Worm (Caenorhabditis elegans) whole organism, L2 larva: ENCODE measurements around the gene otub-4.
"Not testable (repeated sequence)": the region's sequence is repeated elsewhere in the genome, so short reads cannot be mapped to it uniquely, and the experiment has no call there.

Source experiments
- C34F6.9 ChIP-seq: fragments of 150-350 bp; optimal IDR thresholded peaks from 2 replicates; lab custom pipeline; 2014; ENCODE audit warnings: missing biosample characterization, missing genetic modification characterization
- F13H6.1 ChIP-seq: sonication (generic microtip); optimal IDR thresholded peaks from 2 replicates; lab custom pipeline; 2016; ENCODE audit warnings: missing genetic modification characterization, missing compliant biosample characterization
- Y55F3AM.14 ChIP-seq: fragments of 200-800 bp; sonication (Bioruptor generic); optimal IDR thresholded peaks from 2 replicates; lab custom pipeline; 2018; ENCODE audit warnings: mild to moderate bottlenecking, missing genetic modification characterization, missing compliant biosample characterization
- ZK546.5 ChIP-seq: sonication (generic microtip); optimal IDR thresholded peaks from 2 replicates; lab custom pipeline; 2017; ENCODE audit warnings: missing biosample characterization, missing genetic modification characterization
- alr-1 ChIP-seq: fragments of 150-350 bp; optimal IDR thresholded peaks from 2 replicates; lab custom pipeline; 2014; ENCODE audit warnings: missing biosample characterization, missing genetic modification characterization
- aly-2 ChIP-seq: fragments of 150-350 bp; optimal IDR thresholded peaks from 2 replicates; lab custom pipeline; 2014; ENCODE audit warnings: missing biosample characterization, missing genetic modification characterization
- ama-1 ChIP-seq: fragments of 150-350 bp; optimal IDR thresholded peaks from 2 replicates; lab custom pipeline; 2018; ENCODE audit warnings: inconsistent platforms
- blmp-1 ChIP-seq: sonication (generic microtip); optimal IDR thresholded peaks from 2 replicates; lab custom pipeline; 2017; ENCODE audit warnings: missing genetic modification characterization, mild to moderate bottlenecking, missing compliant biosample characterization, antibody characterized with exemption, moderate library complexity; ENCODE audit not compliant: insufficient read depth
- crh-2 ChIP-seq: sonication (generic microtip); optimal IDR thresholded peaks from 2 replicates; lab custom pipeline; 2017; ENCODE audit warnings: missing biosample characterization, missing genetic modification characterization
- dmd-4 ChIP-seq: sonication (generic microtip); optimal IDR thresholded peaks from 2 replicates; lab custom pipeline; 2017; ENCODE audit warnings: missing biosample characterization, missing genetic modification characterization
- egl-27 ChIP-seq: sonication (generic microtip); optimal IDR thresholded peaks from 3 replicates; lab custom pipeline; 2017; ENCODE audit warnings: missing biosample characterization, missing genetic modification reagents, missing genetic modification characterization
- elt-1 ChIP-seq: fragments of 150-350 bp; optimal IDR thresholded peaks from 2 replicates; lab custom pipeline; 2014; ENCODE audit warnings: missing biosample characterization, missing genetic modification characterization
- elt-3 ChIP-seq: sonication (generic microtip); optimal IDR thresholded peaks from 2 replicates; lab custom pipeline; 2017; ENCODE audit warnings: missing biosample characterization, missing genetic modification characterization
- gmeb-1 ChIP-seq: fragments of 150-350 bp; optimal IDR thresholded peaks from 2 replicates; lab custom pipeline; 2014; ENCODE audit warnings: missing biosample characterization, missing genetic modification characterization
- lin-13 ChIP-seq: fragments of 150-350 bp; optimal IDR thresholded peaks from 2 replicates; lab custom pipeline; 2014; ENCODE audit warnings: missing biosample characterization, missing genetic modification reagents, missing genetic modification characterization
- lsy-2 ChIP-seq, 2 experiments: fragments of 150-350 bp in 1 of 2; sonication (generic microtip) in 1 of 2; optimal IDR thresholded peaks; 2 replicates each; lab custom pipeline; 2014 to 2017; ENCODE audit warnings: missing biosample characterization in 2 of 2, missing genetic modification characterization in 2 of 2
- mab-5 ChIP-seq: fragments of 150-350 bp; optimal IDR thresholded peaks from 2 replicates; lab custom pipeline; 2014; ENCODE audit warnings: missing biosample characterization, missing genetic modification characterization
- mdl-1 ChIP-seq, 2 experiments: fragments of 150-350 bp in 1 of 2; sonication (generic microtip) in 1 of 2; optimal IDR thresholded peaks; 2 replicates each; lab custom pipeline; 2017; ENCODE audit warnings: missing biosample characterization in 2 of 2, missing genetic modification characterization in 2 of 2
- nhr-10 ChIP-seq: sonication (generic microtip); optimal IDR thresholded peaks from 2 replicates; lab custom pipeline; 2017; ENCODE audit warnings: missing biosample characterization, missing genetic modification characterization
- nhr-12 ChIP-seq: fragments of 150-350 bp; optimal IDR thresholded peaks from 2 replicates; lab custom pipeline; 2014; ENCODE audit warnings: missing biosample characterization, missing genetic modification characterization
- nhr-129 ChIP-seq: fragments of 150-350 bp; optimal IDR thresholded peaks from 2 replicates; lab custom pipeline; 2014; ENCODE audit warnings: missing biosample characterization, missing genetic modification characterization
- nhr-21 ChIP-seq: fragments of 150-350 bp; optimal IDR thresholded peaks from 2 replicates; lab custom pipeline; 2014; ENCODE audit warnings: missing biosample characterization, missing genetic modification characterization
- nhr-237 ChIP-seq: fragments of 150-350 bp; optimal IDR thresholded peaks from 2 replicates; lab custom pipeline; 2014; ENCODE audit warnings: missing biosample characterization, missing genetic modification characterization
- peb-1 ChIP-seq: fragments of 150-350 bp; optimal IDR thresholded peaks from 2 replicates; lab custom pipeline; 2014; ENCODE audit warnings: missing biosample characterization, missing genetic modification characterization
- sem-4 ChIP-seq: fragments of 150-350 bp; optimal IDR thresholded peaks from 2 replicates; lab custom pipeline; 2014; ENCODE audit warnings: missing biosample characterization, missing genetic modification reagents, missing genetic modification characterization
- skn-1 ChIP-seq: sonication (generic microtip); optimal IDR thresholded peaks from 2 replicates; lab custom pipeline; 2017; ENCODE audit warnings: missing biosample characterization, missing genetic modification characterization
- sma-3 ChIP-seq: sonication (generic microtip); optimal IDR thresholded peaks from 2 replicates; lab custom pipeline; 2016; ENCODE audit warnings: missing genetic modification reagents, missing genetic modification characterization, missing compliant biosample characterization
- sma-9 ChIP-seq, 2 experiments: fragments of 150-350 bp in 1 of 2; sonication (generic microtip) in 1 of 2; optimal IDR thresholded peaks; 2 replicates each; lab custom pipeline; 2014 to 2016; ENCODE audit warnings: missing genetic modification characterization in 2 of 2, mild to moderate bottlenecking in 1 of 2, missing biosample characterization in 1 of 2, missing compliant biosample characterization in 1 of 2, missing genetic modification reagents in 1 of 2, moderate library complexity in 1 of 2
- snpc-4 ChIP-seq: fragments of 150-350 bp; optimal IDR thresholded peaks from 2 replicates; lab custom pipeline; 2014; ENCODE audit warnings: missing biosample characterization, missing genetic modification characterization
- unc-39 ChIP-seq: fragments of 150-350 bp; optimal IDR thresholded peaks from 2 replicates; lab custom pipeline; 2014; ENCODE audit warnings: missing biosample characterization, missing genetic modification characterization
- unc-55 ChIP-seq: fragments of 150-350 bp; sonication (generic microtip); optimal IDR thresholded peaks from 3 replicates; lab custom pipeline; 2014; ENCODE audit warnings: missing biosample characterization, missing genetic modification reagents, missing genetic modification characterization
- unc-62 ChIP-seq: fragments of 150-350 bp; optimal IDR thresholded peaks from 2 replicates; lab custom pipeline; 2014; ENCODE audit warnings: missing biosample characterization, missing genetic modification reagents, missing genetic modification characterization
- zag-1 ChIP-seq: fragments of 150-350 bp; optimal IDR thresholded peaks from 2 replicates; lab custom pipeline; 2014; ENCODE audit warnings: missing biosample characterization, missing genetic modification characterization
- ztf-1 ChIP-seq: fragments of 200-800 bp; sonication (Bioruptor generic); conservative IDR thresholded peaks from 2 replicates; pipeline ENCODE4 v1.3.6; 2022; ENCODE audit warnings: missing genetic modification characterization, missing compliant biosample characterization

The otub-4 gene

ce11 chrIV:3338176-3338575, 39.8 kb downstream of the otub-4 start:
- no peak for TF ChIP-seq C34F6.9 (tag; lab: Kevin White, UChicago)
- no peak for TF ChIP-seq aly-2
- TF ChIP-seq blmp-1 (tag; lab: Kevin White, UChicago) = no peak
- TF ChIP-seq Y55F3AM.14 (GFP tag; lab: Kevin White, UChicago) = no peak
- no peak for TF ChIP-seq peb-1 (tag; lab: Kevin White, UChicago)
- no peak for TF ChIP-seq elt-1
- TF ChIP-seq nhr-129 (tag; lab: Kevin White, UChicago) = no peak
- TF ChIP-seq sma-9 (GFP tag; optimal IDR thresholded peaks at IDR 0.05; lab: Kevin White, UChicago) = no peak
- TF ChIP-seq sma-9 (tag; optimal IDR thresholded peaks at IDR 0.05; lab: Kevin White, UChicago) = no peak
- no peak for TF ChIP-seq alr-1 (tag; lab: Kevin White, UChicago)
- TF ChIP-seq unc-62 (GFP tag; lab: Kevin White, UChicago) = no peak
- no peak for TF ChIP-seq crh-2 (tag; lab: Kevin White, UChicago)
- TF ChIP-seq gmeb-1 (tag; lab: Kevin White, UChicago) = no peak
- TF ChIP-seq nhr-10 = no peak
- no peak for TF ChIP-seq elt-3
- TF ChIP-seq sma-3 (GFP tag; lab: Kevin White, UChicago) = no peak
- TF ChIP-seq ZK546.5 = no peak
- no peak for TF ChIP-seq snpc-4
- no peak for TF ChIP-seq lin-13
- no peak for TF ChIP-seq F13H6.1 (tag; lab: Kevin White, UChicago)
- no peak for TF ChIP-seq nhr-12 (tag; lab: Kevin White, UChicago)
- TF ChIP-seq, all 48 proteins: peak for 0

- TF ChIP-seq lsy-2 (tag; optimal IDR thresholded peaks at IDR 0.05; lab: Kevin White, UChicago) (no peak), zag-1 (tag; lab: Kevin White, UChicago) (no peak), mab-5 (no peak), alr-1 (tag; lab: Kevin White, UChicago) (no peak), skn-1 (tag; lab: Kevin White, UChicago) (no peak), mdl-1 (tag; optimal IDR thresholded peaks at IDR 0.05; lab: Kevin White, UChicago) (no peak), ztf-1 (no peak), unc-39 (tag; lab: Kevin White, UChicago) (no peak), unc-62 (GFP tag; lab: Kevin White, UChicago) (no peak), elt-1 (no peak), ZK546.5 (no peak), lin-13 (no peak), crh-2 (tag; lab: Kevin White, UChicago) (no peak), unc-55 (no peak), nhr-237 (tag; lab: Kevin White, UChicago) (no peak)
Measured at ce11 chrIV:3337275-3337674, 40.7 kb downstream of the otub-4 start.

- TF ChIP-seq lin-13 = peak; percentile 13
- TF ChIP-seq lsy-2 (tag; optimal IDR thresholded peaks at IDR 0.05; lab: Kevin White, UChicago) = peak in 1 of 2 experiments; percentile 33
- peak; percentile 4 for TF ChIP-seq sem-4
- no peak for TF ChIP-seq unc-39 (tag; lab: Kevin White, UChicago)
- TF ChIP-seq ama-1 (lab: Kevin White, UChicago) = peak; percentile 72
- TF ChIP-seq sma-9 (GFP tag; optimal IDR thresholded peaks at IDR 0.05; lab: Kevin White, UChicago) = peak; percentile 29
- no peak for TF ChIP-seq sma-9 (tag; optimal IDR thresholded peaks at IDR 0.05; lab: Kevin White, UChicago)
- TF ChIP-seq nhr-21 (tag; lab: Kevin White, UChicago) = peak; percentile 11
- peak; percentile 39 for TF ChIP-seq gmeb-1 (tag; lab: Kevin White, UChicago)
- no peak for TF ChIP-seq egl-27 (tag; lab: Kevin White, UChicago)
Measured at ce11 chrIV:3336585-3336984, 41.3 kb downstream of the otub-4 start, which contains the start of gene F42A6.6. Gene F42A6.6 (minus strand): TSS chrIV:3336873.

DNA sequence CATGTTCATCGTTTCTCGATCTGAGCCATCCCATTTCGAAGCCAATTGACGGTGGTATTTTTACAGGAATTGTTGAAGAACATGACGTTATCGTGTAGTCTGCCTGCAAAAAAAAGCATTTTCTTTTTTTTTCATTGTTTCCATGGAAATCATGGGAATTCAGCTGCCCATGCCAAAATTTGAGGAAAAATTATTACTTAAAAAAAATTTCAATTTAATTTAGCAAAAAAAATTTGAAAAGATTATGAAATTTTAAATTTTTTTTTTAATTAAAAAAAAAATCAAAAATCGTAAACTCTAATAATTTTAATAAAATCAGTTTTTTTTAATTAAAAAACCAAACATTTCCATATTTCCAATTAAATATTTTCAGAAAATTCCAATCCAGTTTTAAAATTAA, 46.2 kb downstream of the otub-4 start, which contains the start of gene F42A6.5:
TSS of gene F42A6.5 (minus strand) at position 101 of the 400 bp plus-strand sequence.
- not testable (repeated sequence) for TF ChIP-seq elt-3; dmd-4; nhr-237 (tag; lab: Kevin White, UChicago)
